Fruit fly (Drosophila melanogaster): ENCODE results near the gene bc10.

Gene bc10

dm6 chr3L:5579762-5580161 is 14.7 kb downstream of the bc10 start:
- no peak for TF ChIP-seq GATAd (GFP tag; optimal IDR thresholded peaks at IDR 0.05)
- peak; percentile 5 for TF ChIP-seq fru (GFP tag; optimal IDR thresholded peaks at IDR 0.05)
- TF ChIP-seq CrebA (GFP tag; optimal IDR thresholded peaks at IDR 0.05; ENCODE audit: borderline replicate concordance): no peak
- TF ChIP-seq pan (optimal IDR thresholded peaks at IDR 0.05): no peak
- TF ChIP-seq Sp1 (GFP tag; optimal IDR thresholded peaks at IDR 0.05): peak; percentile 20
- TF ChIP-seq Hnf4 (GFP tag; optimal IDR thresholded peaks at IDR 0.05): no peak
- TF ChIP-seq Jra (GFP tag; optimal IDR thresholded peaks at IDR 0.05): no peak

- TF ChIP-seq Rel (GFP tag; optimal IDR thresholded peaks at IDR 0.05) (no peak), Rel (tag; optimal IDR thresholded peaks at IDR 0.05) (peak; percentile 82), Vsx2 (GFP tag; optimal IDR thresholded peaks at IDR 0.05; ENCODE audit: partially characterized antibody) (no peak)
Observed at dm6 chr3L:5580490-5581116, 15.6 kb downstream of the bc10 start.

- no peak for TF ChIP-seq h (GFP tag; optimal IDR thresholded peaks at IDR 0.05)
- no peak for TF ChIP-seq Rel (GFP tag; optimal IDR thresholded peaks at IDR 0.05)
- TF ChIP-seq Rel (tag; optimal IDR thresholded peaks at IDR 0.05): no peak
- no peak for TF ChIP-seq Dif (GFP tag; optimal IDR thresholded peaks at IDR 0.05; ENCODE audit: partially characterized antibody)
- no peak for TF ChIP-seq Sp1 (GFP tag; optimal IDR thresholded peaks at IDR 0.05)
- TF ChIP-seq tai (GFP tag; optimal IDR thresholded peaks at IDR 0.05): no peak
Observed at dm6 chr3L:5581542-5581941, 16.5 kb downstream of the bc10 start.

- peak; percentile 85 for TF ChIP-seq ey (GFP tag; optimal IDR thresholded peaks at IDR 0.05)
- TF ChIP-seq woc (GFP tag; optimal IDR thresholded peaks at IDR 0.05): no peak
- TF ChIP-seq CrebA (GFP tag; optimal IDR thresholded peaks at IDR 0.05; ENCODE audit: borderline replicate concordance): no peak
- peak; percentile 86 for TF ChIP-seq HLH106 (tag; optimal IDR thresholded peaks at IDR 0.05)
- peak; percentile 81 for TF ChIP-seq fru (GFP tag; optimal IDR thresholded peaks at IDR 0.05)
- TF ChIP-seq rgr (GFP tag; optimal IDR thresholded peaks at IDR 0.05): peak; percentile 77
- peak; percentile 61 for TF ChIP-seq GATAd (GFP tag; optimal IDR thresholded peaks at IDR 0.05)
- no peak for TF ChIP-seq br (GFP tag; optimal IDR thresholded peaks at IDR 0.05)
- no peak for TF ChIP-seq OdsH (GFP tag; optimal IDR thresholded peaks at IDR 0.05)
- TF ChIP-seq dmrt93B (GFP tag; optimal IDR thresholded peaks at IDR 0.05): no peak
- TF ChIP-seq CG32264 (GFP tag; optimal IDR thresholded peaks at IDR 0.05): peak; percentile 64
- TF ChIP-seq CG9705 (GFP tag; optimal IDR thresholded peaks at IDR 0.05): peak; percentile 73
- peak; percentile 65 for TF ChIP-seq Hr83 (GFP tag; optimal IDR thresholded peaks at IDR 0.05; ENCODE audit: poor library complexity, severe bottlenecking)
- TF ChIP-seq pan (optimal IDR thresholded peaks at IDR 0.05): no peak
- TF ChIP-seq psq (GFP tag; optimal IDR thresholded peaks at IDR 0.05): peak; percentile 52
- TF ChIP-seq sv (GFP tag; optimal IDR thresholded peaks at IDR 0.05): peak; percentile 74
- TF ChIP-seq foxo (GFP tag; optimal IDR thresholded peaks at IDR 0.05): peak in 1 of 2 experiments; percentile 7
Observed at dm6 chr3L:5583295-5583707, 18.3 kb downstream of the bc10 start.

dm6 chr3L:5592437-5592836 is 27.4 kb downstream of the bc10 start, which contains the start of gene spo:
TSS of gene spo (minus strand) at chr3L:5592571.
- TF ChIP-seq CrebA (GFP tag; optimal IDR thresholded peaks at IDR 0.05; ENCODE audit: borderline replicate concordance) (no peak), GATAd (GFP tag; optimal IDR thresholded peaks at IDR 0.05) (no peak), Sp1 (GFP tag; optimal IDR thresholded peaks at IDR 0.05) (no peak), OdsH (GFP tag; optimal IDR thresholded peaks at IDR 0.05) (no peak), Vsx2 (GFP tag; optimal IDR thresholded peaks at IDR 0.05; ENCODE audit: partially characterized antibody) (no peak), pan (optimal IDR thresholded peaks at IDR 0.05) (no peak), rgr (GFP tag; optimal IDR thresholded peaks at IDR 0.05) (no peak), dmrt93B (GFP tag; optimal IDR thresholded peaks at IDR 0.05) (no peak), usp (GFP tag; optimal IDR thresholded peaks at IDR 0.05) (no peak), CG9705 (GFP tag; optimal IDR thresholded peaks at IDR 0.05) (no peak), Dfd (GFP tag; optimal IDR thresholded peaks at IDR 0.05) (no peak), Rel (GFP tag; optimal IDR thresholded peaks at IDR 0.05) (no peak), Rel (tag; optimal IDR thresholded peaks at IDR 0.05) (no peak), lola (GFP tag; optimal IDR thresholded peaks at IDR 0.05) (no peak), fru (GFP tag; optimal IDR thresholded peaks at IDR 0.05) (no peak), tai (GFP tag; optimal IDR thresholded peaks at IDR 0.05) (no peak), N (GFP tag; optimal IDR thresholded peaks at IDR 0.05) (no peak), h (GFP tag; optimal IDR thresholded peaks at IDR 0.05) (no peak)

Data from whole organism, wandering third instar larva.